Worm (Caenorhabditis elegans) whole organism, L4 larva: ENCODE data around the gene rbm-34.

Experiments
- F26F4.8 ChIP-seq: fragments of 200-800 bp; sonication (Bioruptor generic); conservative IDR thresholded peaks from 2 replicates; pipeline ENCODE4 v1.3.6; 2022; ENCODE audit warnings: missing genetic modification characterization, missing compliant biosample characterization
- Y5F2A.4 ChIP-seq: fragments of 200-800 bp; sonication (Bioruptor generic); optimal IDR thresholded peaks from 2 replicates; lab custom pipeline; 2018; ENCODE audit warnings: mild to moderate bottlenecking, missing genetic modification characterization, missing compliant biosample characterization
- ZK337.2 ChIP-seq: fragments of 200-800 bp; sonication (Bioruptor generic); IDR thresholded peaks from 2 replicates; pipeline ENCODE4 v1.3.6; 2022; ENCODE audit warnings: missing genetic modification reagents, missing genetic modification characterization, missing compliant biosample characterization
- ama-1 ChIP-seq: fragments of 150-350 bp; optimal IDR thresholded peaks from 2 replicates; lab custom pipeline; 2014; ENCODE audit warnings: inconsistent platforms, mixed read lengths
- hif-1 ChIP-seq, 2 experiments: sonication (generic microtip); optimal IDR thresholded peaks; 2 replicates each; lab custom pipeline; 2016 to 2017; ENCODE audit warnings: missing compliant biosample characterization in 2 of 2, missing genetic modification characterization in 2 of 2, missing genetic modification reagents in 2 of 2, missing genotype in 2 of 2, mild to moderate bottlenecking in 1 of 2
- lin-13 ChIP-seq: fragments of 150-350 bp; optimal IDR thresholded peaks from 2 replicates; lab custom pipeline; 2014; ENCODE audit warnings: missing biosample characterization, missing genetic modification reagents, missing genetic modification characterization
- nhr-237 ChIP-seq: sonication (generic microtip); optimal IDR thresholded peaks from 2 replicates; lab custom pipeline; 2017; ENCODE audit warnings: missing biosample characterization, missing genetic modification characterization
- nhr-6 ChIP-seq: fragments of 150-350 bp; optimal IDR thresholded peaks from 2 replicates; lab custom pipeline; 2014; ENCODE audit warnings: missing biosample characterization, missing genetic modification characterization
- unc-62 ChIP-seq, 3 experiments: fragments of 150-350 bp in 1 of 3; sonication (generic microtip); optimal IDR thresholded peaks in 2 of 3; peaks in 1 of 3; 1 replicate in 1 of 3; 2 replicates in 2 of 3; lab custom pipeline; 2014 to 2017; ENCODE audit warnings: missing biosample characterization in 3 of 3, missing genetic modification characterization in 3 of 3, missing genetic modification reagents in 3 of 3, missing genotype in 1 of 3
- zag-1 ChIP-seq: fragments of 150-350 bp; optimal IDR thresholded peaks from 2 replicates; lab custom pipeline; 2014; ENCODE audit warnings: missing biosample characterization, missing genetic modification characterization
- zfp-2 ChIP-seq: sonication (generic microtip); optimal IDR thresholded peaks from 2 replicates; lab custom pipeline; 2016; ENCODE audit warnings: mild to moderate bottlenecking, missing genetic modification characterization, missing compliant biosample characterization

DNA sequence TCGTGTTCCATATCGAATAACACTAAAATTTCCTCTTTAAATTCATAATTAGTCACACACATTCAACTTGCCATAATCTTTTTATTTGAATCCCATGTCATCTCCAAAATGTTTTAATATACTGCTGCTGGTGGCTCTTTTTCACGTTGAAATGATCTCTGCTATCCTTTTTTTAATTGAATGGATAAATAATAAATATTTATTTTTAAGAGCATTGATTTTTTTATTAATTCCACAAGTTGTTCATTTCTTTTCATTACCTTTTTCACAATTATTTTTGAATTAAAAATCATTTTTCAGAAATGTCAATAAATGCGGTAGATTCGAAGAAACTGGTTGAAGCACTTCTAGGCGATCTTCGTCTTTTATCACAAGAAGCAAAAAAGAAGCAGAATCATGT is 11.3 kb downstream of the rbm-34 start, which contains the start of gene mon-2:
- no peak for TF ChIP-seq nhr-6 (tag; lab: Kevin White, UChicago)
- TF ChIP-seq nhr-237 (tag; lab: Kevin White, UChicago): no peak
- TF ChIP-seq F26F4.8 (GFP tag; lab: Robert Waterston, UW): no peak
- no peak for TF ChIP-seq zag-1
- TF ChIP-seq Y5F2A.4 (GFP tag; lab: Kevin White, UChicago): no peak
- TF ChIP-seq ZK337.2: no peak
- no peak for TF ChIP-seq zfp-2
- no peak for TF ChIP-seq unc-62 (GFP tag; optimal IDR thresholded peaks at IDR 0.05 in 1 of 2; lab: Kevin White, UChicago)
- no peak for TF ChIP-seq unc-62 (tag; optimal IDR thresholded peaks at IDR 0.05; lab: Kevin White, UChicago)
- TF ChIP-seq lin-13: no peak
- TF ChIP-seq ama-1 (lab: Kevin White, UChicago): no peak
- no peak for TF ChIP-seq hif-1 (tag; optimal IDR thresholded peaks at IDR 0.05; lab: Kevin White, UChicago)
